Worm (Caenorhabditis elegans) whole organism, L2 larva: Measurements from ENCODE around the gene acy-2.

Experiments
- alr-1 ChIP-seq: fragments of 150-350 bp; optimal IDR thresholded peaks from 2 replicates; lab custom pipeline; 2014; ENCODE audit warnings: missing biosample characterization, missing genetic modification characterization
- ceh-82 ChIP-seq: fragments of 150-350 bp; optimal IDR thresholded peaks from 2 replicates; lab custom pipeline; 2014; ENCODE audit warnings: missing biosample characterization, missing genetic modification characterization
- egl-27 ChIP-seq: sonication (generic microtip); optimal IDR thresholded peaks from 3 replicates; lab custom pipeline; 2017; ENCODE audit warnings: missing biosample characterization, missing genetic modification reagents, missing genetic modification characterization
- fos-1 ChIP-seq: fragments of 150-350 bp; optimal IDR thresholded peaks from 2 replicates; lab custom pipeline; 2014; ENCODE audit warnings: missing biosample characterization, missing genetic modification characterization
- nhr-10 ChIP-seq: sonication (generic microtip); optimal IDR thresholded peaks from 2 replicates; lab custom pipeline; 2017; ENCODE audit warnings: missing biosample characterization, missing genetic modification characterization
- nhr-11 ChIP-seq: fragments of 150-350 bp; optimal IDR thresholded peaks from 2 replicates; lab custom pipeline; 2014; ENCODE audit warnings: missing biosample characterization, missing genetic modification characterization
- nhr-12 ChIP-seq: fragments of 150-350 bp; optimal IDR thresholded peaks from 2 replicates; lab custom pipeline; 2014; ENCODE audit warnings: missing biosample characterization, missing genetic modification characterization
- nhr-25 ChIP-seq: fragments of 150-350 bp; sonication (generic microtip); optimal IDR thresholded peaks from 3 replicates; lab custom pipeline; 2014; ENCODE audit warnings: missing biosample characterization, missing genetic modification characterization
- peb-1 ChIP-seq: fragments of 150-350 bp; optimal IDR thresholded peaks from 2 replicates; lab custom pipeline; 2014; ENCODE audit warnings: missing biosample characterization, missing genetic modification characterization
- skn-1 ChIP-seq: sonication (generic microtip); optimal IDR thresholded peaks from 2 replicates; lab custom pipeline; 2017; ENCODE audit warnings: missing biosample characterization, missing genetic modification characterization
- unc-55 ChIP-seq: fragments of 150-350 bp; sonication (generic microtip); optimal IDR thresholded peaks from 3 replicates; lab custom pipeline; 2014; ENCODE audit warnings: missing biosample characterization, missing genetic modification reagents, missing genetic modification characterization
- ztf-11 ChIP-seq: sonication (generic microtip); optimal IDR thresholded peaks from 2 replicates; lab custom pipeline; 2017; ENCODE audit warnings: missing biosample characterization, missing genetic modification characterization

- TF ChIP-seq fos-1 (tag; lab: Kevin White, UChicago) (no peak), nhr-11 (tag; lab: Kevin White, UChicago) (no peak), ztf-11 (no peak), nhr-12 (tag; lab: Kevin White, UChicago) (no peak), alr-1 (tag; lab: Kevin White, UChicago) (no peak), skn-1 (tag; lab: Kevin White, UChicago) (no peak), unc-55 (GFP tag; lab: Kevin White, UChicago) (no peak), nhr-25 (tag; lab: Kevin White, UChicago) (no peak), nhr-10 (tag; lab: Kevin White, UChicago) (no peak), peb-1 (tag; lab: Kevin White, UChicago) (no peak), ceh-82 (tag; lab: Kevin White, UChicago) (no peak), egl-27 (no peak)
Measured at ce11 chrV:6007927-6008326, 32.1 kb downstream of the acy-2 start.
